Fruit fly (Drosophila melanogaster): Measurements from ENCODE around the gene Octbeta1R.

The Octbeta1R gene

dm6 chr3R:22464611-22465113 is 32.4 kb upstream of the Octbeta1R start, which contains the start of gene CG7054 (continued):
- TF ChIP-seq CG14710 (tag; optimal IDR thresholded peaks at IDR 0.05) (no peak), Mrtf (GFP tag; IDR thresholded peaks at IDR 0.05) (no peak), CG3163 (GFP tag; optimal IDR thresholded peaks at IDR 0.05) (no peak), gsb (GFP tag; IDR thresholded peaks at IDR 0.05) (no peak), pnt (GFP tag; optimal IDR thresholded peaks at IDR 0.05) (no peak), da (GFP tag; optimal IDR thresholded peaks at IDR 0.05) (no peak), fd64A (GFP tag; optimal IDR thresholded peaks at IDR 0.05) (no peak), Camta (GFP tag; optimal IDR thresholded peaks at IDR 0.05) (no peak), CG17328 (GFP tag; IDR thresholded peaks at IDR 0.05) (no peak), sd (tag; optimal IDR thresholded peaks at IDR 0.05) (no peak), CG17568 (GFP tag; optimal IDR thresholded peaks at IDR 0.05) (no peak), CG11398 (GFP tag; optimal IDR thresholded peaks at IDR 0.05) (no peak), ken (GFP tag; IDR thresholded peaks at IDR 0.05) (no peak), Lhr (GFP tag; optimal IDR thresholded peaks at IDR 0.05) (no peak), Mes4 (GFP tag; optimal IDR thresholded peaks at IDR 0.05) (no peak), Ssrp (tag; optimal IDR thresholded peaks at IDR 0.05) (no peak), Neu2 (GFP tag; optimal IDR thresholded peaks at IDR 0.05; ENCODE audit: borderline replicate concordance) (no peak), fru (optimal IDR thresholded peaks at IDR 0.05) (no peak), fu2 (GFP tag; optimal IDR thresholded peaks at IDR 0.05) (no peak), Lim3 (GFP tag; IDR thresholded peaks at IDR 0.05) (no peak), Dfd (GFP tag; optimal IDR thresholded peaks at IDR 0.05) (no peak), sima (GFP tag; optimal IDR thresholded peaks at IDR 0.05) (no peak), sqz (GFP tag; optimal IDR thresholded peaks at IDR 0.05) (no peak), CG4282 (GFP tag; optimal IDR thresholded peaks at IDR 0.05) (no peak), CG9609 (GFP tag; optimal IDR thresholded peaks at IDR 0.05) (no peak), Hand (GFP tag; optimal IDR thresholded peaks at IDR 0.05) (no peak), CG8281 (tag; optimal IDR thresholded peaks at IDR 0.05) (no peak), gcm2 (GFP tag; optimal IDR thresholded peaks at IDR 0.05) (no peak), CG8290 (GFP tag; optimal IDR thresholded peaks at IDR 0.05) (no peak), CG8290 (tag; optimal IDR thresholded peaks at IDR 0.05) (no peak), tio (GFP tag; optimal IDR thresholded peaks at IDR 0.05) (no peak), Doc3 (GFP tag; IDR thresholded peaks at IDR 0.05; ENCODE audit: partially characterized antibody) (0 out of 3 replicates have a peak, but pooled peaks have one; percentile 18), Ptx1 (GFP tag; IDR thresholded peaks at IDR 0.05) (no peak), CG7839 (tag; optimal IDR thresholded peaks at IDR 0.05) (peak; percentile 53), Dip3 (GFP tag; optimal IDR thresholded peaks at IDR 0.05) (no peak), cg (GFP tag; optimal IDR thresholded peaks at IDR 0.05) (no peak), cato (GFP tag; optimal IDR thresholded peaks at IDR 0.05; ENCODE audit: borderline replicate concordance) (no peak), org-1 (GFP tag; optimal IDR thresholded peaks at IDR 0.05) (no peak), ewg (GFP tag; optimal IDR thresholded peaks at IDR 0.05) (no peak), unpg (GFP tag; optimal IDR thresholded peaks at IDR 0.05) (peak; percentile 22), CG11696 (GFP tag; IDR thresholded peaks at IDR 0.05) (no peak), CG6254 (GFP tag; optimal IDR thresholded peaks at IDR 0.05) (peak; percentile 6), br (optimal IDR thresholded peaks at IDR 0.05) (no peak), CG2129 (GFP tag; IDR thresholded peaks at IDR 0.05; ENCODE audit: partially characterized antibody) (no peak), fd3F (GFP tag; optimal IDR thresholded peaks at IDR 0.05) (no peak), grau (tag; optimal IDR thresholded peaks at IDR 0.05) (peak; percentile 35), tll (GFP tag; optimal IDR thresholded peaks at IDR 0.05) (no peak), CG1792 (GFP tag; optimal IDR thresholded peaks at IDR 0.05) (no peak), Hr78 (GFP tag; optimal IDR thresholded peaks at IDR 0.05) (no peak), CG6272 (GFP tag; IDR thresholded peaks at IDR 0.05) (no peak), D19A (tag; optimal IDR thresholded peaks at IDR 0.05) (no peak), Ravus (GFP tag; IDR thresholded peaks at IDR 0.05) (no peak)
